Fruit fly (Drosophila melanogaster) whole organism, embryonic: ENCODE measurements around the gene CG13097.
A peak's percentile ranks its signal among the peaks of the same experiment; 100 is the strongest.

Source experiments
- BEAF-32 ChIP-seq: fragments of 200-800 bp; sonication (Bioruptor generic); optimal IDR thresholded peaks from 3 replicates; lab custom pipeline; 2017; ENCODE audit warnings: missing biosample characterization, missing genetic modification characterization, mild to moderate bottlenecking, moderate library complexity, missing genetic modification reagents
- CG10543 ChIP-seq: fragments of 200-800 bp; sonication (Bioruptor generic); optimal IDR thresholded peaks from 3 replicates; lab custom pipeline; 2017; ENCODE audit warnings: missing biosample characterization, mild to moderate bottlenecking, missing genetic modification characterization, moderate library complexity
- CG10979 ChIP-seq: fragments of 200-800 bp; sonication (Bioruptor generic); optimal IDR thresholded peaks from 2 replicates; lab custom pipeline; 2018; ENCODE audit warnings: missing biosample characterization, mild to moderate bottlenecking, missing genetic modification characterization, moderate library complexity
- CG11085 ChIP-seq: fragments of 200-800 bp; sonication (Bioruptor generic); IDR thresholded peaks from 2 replicates; pipeline ENCODE4 v1.3.6; 2022; ENCODE audit warnings: missing biosample characterization, missing genetic modification characterization
- CG11456 ChIP-seq: fragments of 200-800 bp; sonication (Bioruptor generic); IDR thresholded peaks from 3 replicates; pipeline ENCODE4 v1.3.6; 2022; ENCODE audit warnings: missing biosample characterization, missing genetic modification characterization
- CG11504 ChIP-seq: fragments of 200-800 bp; sonication (Bioruptor generic); optimal IDR thresholded peaks from 3 replicates; lab custom pipeline; 2019; ENCODE audit warnings: missing biosample characterization, mild to moderate bottlenecking, missing genetic modification characterization, moderate library complexity
- CG12155 ChIP-seq: fragments of 200-800 bp; sonication (Bioruptor generic); optimal IDR thresholded peaks from 3 replicates; lab custom pipeline; 2016; ENCODE audit warnings: missing biosample characterization, missing genetic modification characterization
- CG1233 ChIP-seq: fragments of 200-800 bp; sonication (Bioruptor generic); optimal IDR thresholded peaks from 4 replicates; lab custom pipeline; 2018; ENCODE audit warnings: missing biosample characterization, mild to moderate bottlenecking, missing genetic modification characterization
- CG12391 ChIP-seq: fragments of 200-800 bp; sonication (Bioruptor generic); optimal IDR thresholded peaks from 3 replicates; lab custom pipeline; 2018; ENCODE audit warnings: missing biosample characterization, mild to moderate bottlenecking, missing genetic modification characterization, moderate library complexity
- CG13775 ChIP-seq: fragments of 200-800 bp; sonication (Bioruptor generic); optimal IDR thresholded peaks from 3 replicates; lab custom pipeline; 2017; ENCODE audit warnings: missing biosample characterization, mild to moderate bottlenecking, missing genetic modification characterization
- CG14441 ChIP-seq: fragments of 200-800 bp; sonication (Bioruptor generic); IDR thresholded peaks from 2 replicates; pipeline ENCODE4 v1.3.6; 2022; ENCODE audit warnings: missing biosample characterization, missing genetic modification characterization
- CG1529 ChIP-seq: fragments of 200-800 bp; sonication (Bioruptor generic); optimal IDR thresholded peaks from 3 replicates; lab custom pipeline; 2018; ENCODE audit warnings: missing biosample characterization, missing genetic modification characterization
- CG1602 ChIP-seq: fragments of 200-800 bp; sonication (Bioruptor generic); optimal IDR thresholded peaks from 3 replicates; lab custom pipeline; 2016; ENCODE audit warnings: missing biosample characterization, missing genetic modification characterization
- CG1603 ChIP-seq: fragments of 200-800 bp; sonication (Bioruptor generic); optimal IDR thresholded peaks from 2 replicates; lab custom pipeline; 2019; ENCODE audit warnings: missing biosample characterization, mild to moderate bottlenecking, missing genetic modification characterization, moderate library complexity
- CG1647 ChIP-seq: fragments of 200-800 bp; sonication (Bioruptor generic); optimal IDR thresholded peaks from 3 replicates; lab custom pipeline; 2016; ENCODE audit warnings: missing biosample characterization, missing genetic modification characterization
- CG2116 ChIP-seq: fragments of 200-800 bp; sonication (Bioruptor generic); optimal IDR thresholded peaks from 3 replicates; lab custom pipeline; 2018; ENCODE audit warnings: missing biosample characterization, mild to moderate bottlenecking, missing genetic modification characterization
- CG30020 ChIP-seq: fragments of 200-800 bp; optimal IDR thresholded peaks from 2 replicates; lab custom pipeline; 2019; ENCODE audit warnings: missing biosample characterization, mild to moderate bottlenecking, missing genetic modification characterization, moderate library complexity
- CG4730 ChIP-seq: fragments of 200-800 bp; sonication (Bioruptor generic); IDR thresholded peaks from 2 replicates; pipeline ENCODE4 v1.3.6; 2022; ENCODE audit warnings: missing biosample characterization, missing genetic modification characterization
- CG7372 ChIP-seq: fragments of 200-800 bp; sonication (Bioruptor generic); IDR thresholded peaks from 2 replicates; pipeline ENCODE4 v1.3.6; 2022; ENCODE audit warnings: missing biosample characterization, missing genetic modification characterization
- CG7987 ChIP-seq: fragments of 200-800 bp; sonication (Bioruptor generic); optimal IDR thresholded peaks from 2 replicates; lab custom pipeline; 2018; ENCODE audit warnings: missing biosample characterization, mild to moderate bottlenecking, missing genetic modification characterization, moderate library complexity
- CG8290 ChIP-seq, 3 experiments: fragments of 200-800 bp; sonication (Bioruptor generic); optimal IDR thresholded peaks; 2 replicates each; lab custom pipeline; 2016 to 2019; ENCODE audit warnings: missing biosample characterization in 3 of 3, missing genetic modification characterization in 3 of 3, mild to moderate bottlenecking in 2 of 3, moderate library complexity in 1 of 3
- CG8388 ChIP-seq: fragments of 200-800 bp; sonication (Bioruptor generic); optimal IDR thresholded peaks from 2 replicates; lab custom pipeline; 2019; ENCODE audit warnings: missing biosample characterization, mild to moderate bottlenecking, missing genetic modification characterization, moderate library complexity
- CG8765 ChIP-seq: fragments of 200-800 bp; sonication (Bioruptor generic); IDR thresholded peaks from 2 replicates; pipeline ENCODE4 v1.3.6; 2022; ENCODE audit warnings: missing biosample characterization, missing genetic modification characterization
- CoRest ChIP-seq: fragments of 200-800 bp; sonication (Bioruptor generic); optimal IDR thresholded peaks from 3 replicates; lab custom pipeline; 2018; ENCODE audit warnings: missing biosample characterization, mild to moderate bottlenecking, missing genetic modification characterization, moderate library complexity
- Dp ChIP-seq: fragments of 200-800 bp; sonication (Bioruptor generic); optimal IDR thresholded peaks from 2 replicates; lab custom pipeline; 2018; ENCODE audit warnings: missing biosample characterization, mild to moderate bottlenecking, missing genetic modification characterization, moderate library complexity
- Hey ChIP-seq: fragments of 200-800 bp; sonication (Bioruptor generic); optimal IDR thresholded peaks from 3 replicates; lab custom pipeline; 2018; ENCODE audit warnings: missing biosample characterization, mild to moderate bottlenecking, missing genetic modification characterization
- Lpt ChIP-seq: fragments of >200 bp; optimal IDR thresholded peaks from 2 replicates; lab custom pipeline; 2018; ENCODE audit warnings: missing biosample characterization, missing genetic modification characterization
- NFAT ChIP-seq: fragments of 200-800 bp; sonication (Bioruptor generic); IDR thresholded peaks from 2 replicates; pipeline ENCODE4 v1.3.6; 2022; ENCODE audit warnings: missing biosample characterization, missing genetic modification characterization
- Nf-YB ChIP-seq: fragments of 200-800 bp; sonication (Bioruptor generic); optimal IDR thresholded peaks from 3 replicates; lab custom pipeline; 2019; ENCODE audit warnings: missing biosample characterization, mild to moderate bottlenecking, missing genetic modification characterization, moderate library complexity
- NfI ChIP-seq: fragments of 200-800 bp; sonication (Bioruptor generic); optimal IDR thresholded peaks from 3 replicates; lab custom pipeline; 2018; ENCODE audit warnings: missing biosample characterization, mild to moderate bottlenecking, missing genetic modification characterization, moderate library complexity
- Ravus ChIP-seq: fragments of 200-800 bp; sonication (Bioruptor generic); IDR thresholded peaks from 2 replicates; pipeline ENCODE4 v1.3.6; 2022; ENCODE audit warnings: missing biosample characterization, missing genetic modification characterization
- Scr ChIP-seq: fragments of 200-800 bp; sonication (Bioruptor generic); IDR thresholded peaks from 2 replicates; pipeline ENCODE4 v1.3.6; 2022; ENCODE audit warnings: missing biosample characterization, missing genetic modification characterization; ENCODE audit not compliant: partially characterized antibody
- ap ChIP-seq: fragments of 200-800 bp; sonication (Bioruptor generic); IDR thresholded peaks from 2 replicates; pipeline ENCODE4 v1.3.6; 2022; ENCODE audit warnings: missing biosample characterization, missing genetic modification characterization
- ase ChIP-seq: fragments of 200-800 bp; sonication (Bioruptor generic); IDR thresholded peaks from 3 replicates; pipeline ENCODE4 v1.3.6; 2022; ENCODE audit warnings: missing biosample characterization, missing genetic modification characterization
- cas ChIP-seq: fragments of 200-800 bp; sonication (Bioruptor generic); IDR thresholded peaks from 2 replicates; pipeline ENCODE4 v1.3.6; 2022; ENCODE audit warnings: missing biosample characterization, missing genetic modification characterization
- ems ChIP-seq: fragments of 200-800 bp; sonication (Bioruptor generic); optimal IDR thresholded peaks from 3 replicates; lab custom pipeline; 2016; ENCODE audit warnings: missing biosample characterization, missing genetic modification characterization
- en ChIP-seq: fragments of 200-800 bp; sonication (Bioruptor generic); optimal IDR thresholded peaks from 2 replicates; lab custom pipeline; 2016; ENCODE audit warnings: missing biosample characterization, missing genetic modification characterization
- grau ChIP-seq: fragments of 200-800 bp; optimal IDR thresholded peaks from 3 replicates; lab custom pipeline; 2019; ENCODE audit warnings: missing biosample characterization, mild to moderate bottlenecking, missing genetic modification characterization, moderate library complexity
- gro ChIP-seq: fragments of 200-800 bp; sonication (Bioruptor generic); optimal IDR thresholded peaks from 2 replicates; lab custom pipeline; 2016; ENCODE audit warnings: missing biosample characterization, missing genetic modification characterization
- h ChIP-seq: fragments of >200 bp; optimal IDR thresholded peaks from 2 replicates; lab custom pipeline; 2017
- hbn ChIP-seq: fragments of 200-800 bp; sonication (Bioruptor generic); IDR thresholded peaks from 2 replicates; pipeline ENCODE4 v1.3.6; 2022; ENCODE audit warnings: missing biosample characterization, missing genetic modification characterization; ENCODE audit not compliant: partially characterized antibody
- hkb ChIP-seq, 2 experiments: fragments of 200-800 bp in 1 of 2; fragments of >200 bp in 1 of 2; sonication (Bioruptor generic) in 1 of 2; IDR thresholded peaks in 1 of 2; optimal IDR thresholded peaks in 1 of 2; 2 replicates each; pipeline versions ENCODE4 v1.3.6 to Lab custom; 2017 to 2022; ENCODE audit warnings: missing biosample characterization in 1 of 2, missing genetic modification characterization in 1 of 2
- jumu ChIP-seq: fragments of 200-800 bp; sonication (Bioruptor generic); optimal IDR thresholded peaks from 3 replicates; lab custom pipeline; 2016; ENCODE audit warnings: missing biosample characterization, missing genetic modification characterization
- pan ChIP-seq, 4 experiments: fragments of >200 bp in 3 of 4; fragments of 200-800 bp in 1 of 4; sonication (Bioruptor generic) in 1 of 4; optimal IDR thresholded peaks in 3 of 4; IDR thresholded peaks in 1 of 4; 2 replicates each; pipeline versions ENCODE4 v1.3.6 to Lab custom; 2017 to 2022; ENCODE audit warnings: missing biosample characterization in 2 of 4, missing genetic modification characterization in 2 of 4, mixed read lengths in 1 of 4
- psq ChIP-seq: fragments of 200-800 bp; sonication (Bioruptor generic); optimal IDR thresholded peaks from 2 replicates; lab custom pipeline; 2017; ENCODE audit warnings: missing biosample characterization, missing genetic modification characterization
- sd ChIP-seq: fragments of 200-800 bp; sonication (Bioruptor generic); optimal IDR thresholded peaks from 3 replicates; lab custom pipeline; 2018; ENCODE audit warnings: missing biosample characterization, mild to moderate bottlenecking, missing genetic modification characterization, moderate library complexity
- sens ChIP-seq: fragments of 200-800 bp; sonication (Bioruptor generic); peaks from one replicate; lab custom pipeline; 2016; ENCODE audit warnings: missing biosample characterization, missing genetic modification characterization
- sug ChIP-seq: fragments of 200-800 bp; optimal IDR thresholded peaks from 2 replicates; lab custom pipeline; 2019; ENCODE audit warnings: missing biosample characterization, mild to moderate bottlenecking, missing genetic modification characterization, moderate library complexity

The CG13097 gene

DNA sequence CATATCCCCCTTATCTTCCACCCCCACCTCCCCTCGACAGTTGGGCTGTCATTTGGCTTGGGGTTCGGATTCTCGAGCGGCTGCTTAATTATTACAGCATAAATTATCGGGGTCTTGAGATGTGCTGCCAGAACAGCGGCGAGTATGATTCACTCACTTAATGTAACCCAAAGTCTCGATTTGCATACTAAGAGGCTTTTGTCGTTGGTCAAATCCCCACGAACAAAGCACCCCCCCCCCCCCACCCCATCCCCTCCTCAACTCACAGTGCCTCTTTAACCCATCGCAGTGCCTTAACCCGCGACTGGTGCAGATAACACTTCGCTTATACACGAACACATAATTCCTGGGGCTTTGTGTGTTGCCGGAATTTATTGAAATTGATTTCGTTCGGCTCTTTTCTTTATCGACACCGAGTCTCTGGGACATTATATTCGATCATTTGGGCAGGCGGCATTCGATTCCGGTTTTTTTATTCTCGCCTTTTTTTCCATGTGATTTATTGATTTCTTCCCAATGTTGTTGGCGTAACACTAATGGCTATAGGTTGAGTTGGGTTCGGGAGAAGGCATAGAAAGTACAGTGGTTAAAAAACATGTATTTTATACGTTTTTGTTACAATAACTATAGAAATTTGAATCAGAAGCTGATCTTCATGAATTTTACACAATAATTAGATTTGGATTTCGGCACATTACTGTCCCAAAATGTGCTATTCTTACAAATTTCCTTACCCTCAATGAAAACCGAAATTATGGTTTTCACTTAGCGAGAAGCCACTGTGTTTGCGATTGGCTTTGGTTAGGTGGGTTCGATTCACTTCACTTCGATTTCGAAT, 39.3 kb upstream of the CG13097 start (continued):
- TF ChIP-seq Dp = no peak
- TF ChIP-seq CG30020 (tag; lab: Kevin White, UChicago) = no peak
- peak; percentile 11 for TF ChIP-seq sug
- peak; percentile 22 for TF ChIP-seq CG13775 (GFP tag; lab: Kevin White, UChicago)
- no peak for TF ChIP-seq hkb (optimal IDR thresholded peaks at IDR 0.05; lab: Kevin White, UChicago)
- peak; percentile 43; the same call in 1 of the 2 replicates for TF ChIP-seq hkb (GFP tag; IDR thresholded peaks at IDR 0.05; lab: Robert Waterston, UW)
- peak; percentile 60 for TF ChIP-seq CoRest (tag; lab: Kevin White, UChicago)
- TF ChIP-seq CG11504 (tag; lab: Kevin White, UChicago) = peak; percentile 73
- TF ChIP-seq CG7987 (GFP tag; lab: Kevin White, UChicago) = no peak
- TF ChIP-seq grau = peak; percentile 94
- peak; percentile 8 for TF ChIP-seq CG2116
- peak; percentile 45 for TF ChIP-seq CG12391
- TF ChIP-seq CG11085 (GFP tag; lab: Robert Waterston, UW) = no peak
- peak; percentile 43 for TF ChIP-seq NfI (GFP tag; lab: Kevin White, UChicago)
- peak; percentile 23 for TF ChIP-seq Hey (tag; lab: Kevin White, UChicago)
- TF ChIP-seq en (GFP tag; lab: Kevin White, UChicago) = peak; percentile 19
- TF ChIP-seq cas = no peak
- peak; percentile 73 for TF ChIP-seq CG10979 (tag; lab: Kevin White, UChicago)
- TF ChIP-seq ap (GFP tag; lab: Robert Waterston, UW) = no peak
- no peak for TF ChIP-seq ems
- no peak for TF ChIP-seq CG11456 (GFP tag; lab: Robert Waterston, UW)
- TF ChIP-seq NFAT (GFP tag; lab: Robert Waterston, UW) = no peak
- peak; percentile 79 for TF ChIP-seq sd (tag; lab: Kevin White, UChicago)
- TF ChIP-seq BEAF-32 (GFP tag; lab: Kevin White, UChicago) = no peak
- peak; percentile 11 for TF ChIP-seq CG12155 (GFP tag; lab: Kevin White, UChicago)
- peak; percentile 15 for TF ChIP-seq CG1529 (GFP tag; lab: Kevin White, UChicago)
- TF ChIP-seq CG14441 (GFP tag; lab: Robert Waterston, UW) = no peak
- no peak for TF ChIP-seq CG7372 (GFP tag; lab: Robert Waterston, UW)
- peak; percentile 39 for TF ChIP-seq CG1602
- TF ChIP-seq CG1647 (GFP tag; lab: Kevin White, UChicago) = no peak
- TF ChIP-seq CG8388 (GFP tag; lab: Kevin White, UChicago) = peak; percentile 52
- TF ChIP-seq CG4730 (GFP tag; lab: Robert Waterston, UW) = no peak
- TF ChIP-seq Scr (GFP tag; lab: Robert Waterston, UW) = no peak
- TF ChIP-seq Nf-YB = peak; percentile 13
- no peak for TF ChIP-seq gro
- no peak for TF ChIP-seq Lpt
- TF ChIP-seq CG8290 (GFP tag; optimal IDR thresholded peaks at IDR 0.05; lab: Kevin White, UChicago) = no peak
- TF ChIP-seq CG8290 (tag; optimal IDR thresholded peaks at IDR 0.05; lab: Kevin White, UChicago) = peak in 1 of 2 experiments; percentile 6
- TF ChIP-seq CG10543 (GFP tag; lab: Kevin White, UChicago) = no peak
- no peak for TF ChIP-seq h
- TF ChIP-seq CG1603 (tag; lab: Kevin White, UChicago) = peak; percentile 51
- TF ChIP-seq CG1233 (GFP tag; lab: Kevin White, UChicago) = peak; percentile 15
- TF ChIP-seq Ravus = no peak
- TF ChIP-seq jumu (GFP tag; lab: Kevin White, UChicago) = peak; percentile 13
- no peak for TF ChIP-seq hbn
- TF ChIP-seq psq (GFP tag; lab: Kevin White, UChicago) = no peak
- no peak for TF ChIP-seq CG8765 (GFP tag; lab: Robert Waterston, UW)
- TF ChIP-seq ase (GFP tag; lab: Robert Waterston, UW) = no peak
- TF ChIP-seq sens (GFP tag; lab: Kevin White, UChicago) = peak; percentile 94
- no peak for TF ChIP-seq pan (optimal IDR thresholded peaks at IDR 0.05; lab: Kevin White, UChicago)
- TF ChIP-seq pan (GFP tag; optimal IDR thresholded peaks at IDR 0.05 in 1 of 2, IDR thresholded peaks at IDR 0.05 in 1 of 2) = no peak
